Fruit fly (Drosophila melanogaster) whole organism, embryonic: ENCODE results near the gene fend.

Experiments used
- BtbVII ChIP-seq: fragments of 200-800 bp; sonication (Bioruptor generic); optimal IDR thresholded peaks from 3 replicates; lab custom pipeline; 2017; ENCODE audit warnings: missing biosample characterization, mild to moderate bottlenecking, missing genetic modification characterization
- CG10209 ChIP-seq: fragments of 200-800 bp; sonication (Bioruptor generic); optimal IDR thresholded peaks from 3 replicates; lab custom pipeline; 2017; ENCODE audit warnings: missing biosample characterization, mild to moderate bottlenecking, missing genetic modification characterization, missing genetic modification reagents
- CG11247 ChIP-seq: fragments of 200-800 bp; sonication (Bioruptor generic); IDR thresholded peaks from 2 replicates; pipeline ENCODE4 v1.3.6; 2022; ENCODE audit warnings: missing biosample characterization, missing genetic modification characterization
- CG13894 ChIP-seq: fragments of 200-800 bp; sonication (Bioruptor generic); optimal IDR thresholded peaks from 3 replicates; lab custom pipeline; 2018; ENCODE audit warnings: missing biosample characterization, mild to moderate bottlenecking, missing genetic modification characterization, moderate library complexity
- CG14860 ChIP-seq: fragments of 200-800 bp; sonication (Bioruptor generic); IDR thresholded peaks from 3 replicates; pipeline ENCODE4 v1.3.6; 2022; ENCODE audit warnings: missing biosample characterization, missing genetic modification characterization; ENCODE audit not compliant: partially characterized antibody
- CG16779 ChIP-seq: fragments of 200-800 bp; sonication (Bioruptor generic); IDR thresholded peaks from 2 replicates; pipeline ENCODE4 v1.3.6; 2022; ENCODE audit warnings: missing biosample characterization, missing genetic modification characterization
- CG17385 ChIP-seq: fragments of 200-800 bp; sonication (Bioruptor generic); optimal IDR thresholded peaks from 3 replicates; lab custom pipeline; 2018; ENCODE audit warnings: missing biosample characterization, mild to moderate bottlenecking, missing genetic modification characterization
- CG17829 ChIP-seq: fragments of 200-800 bp; optimal IDR thresholded peaks from 2 replicates; lab custom pipeline; 2019; ENCODE audit warnings: missing biosample characterization, mild to moderate bottlenecking, missing genetic modification characterization, moderate library complexity
- CG18599 ChIP-seq: fragments of 200-800 bp; sonication (Bioruptor generic); optimal IDR thresholded peaks from 3 replicates; lab custom pipeline; 2017; ENCODE audit warnings: missing biosample characterization, missing genetic modification characterization, mild to moderate bottlenecking, moderate library complexity, missing genetic modification reagents
- CG18764 ChIP-seq: fragments of 200-800 bp; sonication (Bioruptor generic); optimal IDR thresholded peaks from 3 replicates; lab custom pipeline; 2016; ENCODE audit warnings: missing biosample characterization, missing genetic modification characterization
- CG2116 ChIP-seq: fragments of 200-800 bp; sonication (Bioruptor generic); optimal IDR thresholded peaks from 3 replicates; lab custom pipeline; 2018; ENCODE audit warnings: missing biosample characterization, mild to moderate bottlenecking, missing genetic modification characterization
- CG30403 ChIP-seq: fragments of 200-800 bp; sonication (Bioruptor generic); optimal IDR thresholded peaks from 3 replicates; lab custom pipeline; 2016; ENCODE audit warnings: missing biosample characterization, missing genetic modification characterization
- CG31365 ChIP-seq: fragments of 200-800 bp; sonication (Bioruptor generic); optimal IDR thresholded peaks from 2 replicates; lab custom pipeline; 2018; ENCODE audit warnings: missing biosample characterization, mild to moderate bottlenecking, missing genetic modification characterization
- CG3847 ChIP-seq: fragments of 200-800 bp; sonication (Bioruptor generic); IDR thresholded peaks from 2 replicates; pipeline ENCODE4 v1.3.6; 2022; ENCODE audit warnings: missing biosample characterization, missing genetic modification characterization
- CG4328 ChIP-seq: fragments of 200-800 bp; sonication (Bioruptor generic); optimal IDR thresholded peaks from 3 replicates; lab custom pipeline; 2017; ENCODE audit warnings: missing biosample characterization, missing genetic modification reagents, missing genetic modification characterization
- CG4617 ChIP-seq: fragments of 200-800 bp; sonication (Bioruptor generic); optimal IDR thresholded peaks from 3 replicates; lab custom pipeline; 2016; ENCODE audit warnings: missing biosample characterization, missing genetic modification characterization, borderline replicate concordance
- CG8089 ChIP-seq: fragments of 200-800 bp; sonication (Bioruptor generic); optimal IDR thresholded peaks from 3 replicates; lab custom pipeline; 2016; ENCODE audit warnings: missing biosample characterization, missing genetic modification characterization
- CG8924 ChIP-seq: fragments of 200-800 bp; optimal IDR thresholded peaks from 3 replicates; lab custom pipeline; 2019; ENCODE audit warnings: missing biosample characterization, mild to moderate bottlenecking, missing genetic modification characterization, moderate library complexity
- CG8944 ChIP-seq: fragments of 200-800 bp; sonication (Bioruptor generic); optimal IDR thresholded peaks from 3 replicates; lab custom pipeline; 2016; ENCODE audit warnings: missing biosample characterization, missing genetic modification characterization
- CkIIα-i1 ChIP-seq: fragments of 200-800 bp; sonication (Bioruptor generic); IDR thresholded peaks from 2 replicates; pipeline ENCODE4 v1.3.6; 2022; ENCODE audit warnings: missing biosample characterization, missing genetic modification characterization
- Dll ChIP-seq: fragments of 200-800 bp; sonication (Bioruptor generic); IDR thresholded peaks from 4 replicates; pipeline ENCODE4 v1.3.6; 2022; ENCODE audit warnings: missing biosample characterization, missing genetic modification characterization; ENCODE audit not compliant: partially characterized antibody
- H15 ChIP-seq: fragments of 200-800 bp; sonication (Bioruptor generic); IDR thresholded peaks from 3 replicates; pipeline ENCODE4 v1.3.6; 2022; ENCODE audit warnings: missing biosample characterization, missing genetic modification characterization
- HLHmδ ChIP-seq: fragments of 200-800 bp; sonication (Bioruptor generic); optimal IDR thresholded peaks from 2 replicates; lab custom pipeline; 2018; ENCODE audit warnings: missing biosample characterization, mild to moderate bottlenecking, missing genetic modification characterization, moderate library complexity
- Hmx ChIP-seq: fragments of 200-800 bp; sonication (Bioruptor generic); optimal IDR thresholded peaks from 2 replicates; lab custom pipeline; 2016; ENCODE audit warnings: missing biosample characterization, missing genetic modification characterization
- Jarid2 ChIP-seq: fragments of 200-800 bp; sonication (Bioruptor generic); optimal IDR thresholded peaks from 3 replicates; lab custom pipeline; 2017; ENCODE audit warnings: mild to moderate bottlenecking, missing biosample characterization, missing genetic modification reagents, missing genetic modification characterization
- Lpt ChIP-seq: fragments of >200 bp; optimal IDR thresholded peaks from 2 replicates; lab custom pipeline; 2018; ENCODE audit warnings: missing biosample characterization, missing genetic modification characterization
- Mes4 ChIP-seq: fragments of 200-800 bp; sonication (Bioruptor generic); optimal IDR thresholded peaks from 2 replicates; lab custom pipeline; 2016; ENCODE audit warnings: missing biosample characterization, missing genetic modification characterization
- Rx ChIP-seq: fragments of 200-800 bp; sonication (Bioruptor generic); IDR thresholded peaks from 2 replicates; pipeline ENCODE4 v1.3.6; 2022; ENCODE audit warnings: missing biosample characterization, missing genetic modification characterization
- Scr ChIP-seq: fragments of 200-800 bp; sonication (Bioruptor generic); IDR thresholded peaks from 2 replicates; pipeline ENCODE4 v1.3.6; 2022; ENCODE audit warnings: missing biosample characterization, missing genetic modification characterization; ENCODE audit not compliant: partially characterized antibody
- Stat92E ChIP-seq, 3 experiments: fragments of >200 bp in 2 of 3; fragments of 200-800 bp in 1 of 3; sonication (Bioruptor generic) in 1 of 3; optimal IDR thresholded peaks; 2 replicates each; lab custom pipeline; 2017 to 2019; ENCODE audit warnings: missing biosample characterization in 3 of 3, missing genetic modification characterization in 3 of 3, mild to moderate bottlenecking in 1 of 3, moderate library complexity in 1 of 3
- Usf ChIP-seq: fragments of 200-800 bp; sonication (Bioruptor generic); optimal IDR thresholded peaks from 2 replicates; lab custom pipeline; 2017; ENCODE audit warnings: missing genotype, missing biosample characterization, missing genetic modification characterization
- Xbp1 ChIP-seq: fragments of 200-800 bp; sonication (Bioruptor generic); optimal IDR thresholded peaks from 3 replicates; lab custom pipeline; 2016; ENCODE audit warnings: missing biosample characterization, mild to moderate bottlenecking, missing genetic modification characterization
- ase ChIP-seq: fragments of 200-800 bp; sonication (Bioruptor generic); IDR thresholded peaks from 3 replicates; pipeline ENCODE4 v1.3.6; 2022; ENCODE audit warnings: missing biosample characterization, missing genetic modification characterization
- bab2 ChIP-seq: fragments of 200-800 bp; sonication (Bioruptor generic); optimal IDR thresholded peaks from 2 replicates; lab custom pipeline; 2016; ENCODE audit warnings: missing biosample characterization, missing genetic modification characterization
- corto ChIP-seq: fragments of 200-800 bp; sonication (Bioruptor generic); optimal IDR thresholded peaks from 2 replicates; lab custom pipeline; 2016; ENCODE audit warnings: missing biosample characterization, mild to moderate bottlenecking, missing genetic modification characterization, moderate library complexity
- crol ChIP-seq: fragments of 200-800 bp; sonication (Bioruptor generic); IDR thresholded peaks from 2 replicates; pipeline ENCODE4 v1.3.6; 2022; ENCODE audit warnings: missing biosample characterization, missing genetic modification characterization
- cwo ChIP-seq: fragments of 200-800 bp; sonication (Bioruptor generic); optimal IDR thresholded peaks from 3 replicates; lab custom pipeline; 2017; ENCODE audit warnings: missing biosample characterization, missing genetic modification characterization, mild to moderate bottlenecking, moderate library complexity, missing genetic modification reagents
- da ChIP-seq: fragments of 200-800 bp; sonication (Bioruptor generic); optimal IDR thresholded peaks from 2 replicates; lab custom pipeline; 2016; ENCODE audit warnings: missing biosample characterization, missing genetic modification characterization
- ems ChIP-seq: fragments of 200-800 bp; sonication (Bioruptor generic); optimal IDR thresholded peaks from 3 replicates; lab custom pipeline; 2016; ENCODE audit warnings: missing biosample characterization, missing genetic modification characterization
- kah ChIP-seq: fragments of 200-800 bp; sonication (Bioruptor generic); optimal IDR thresholded peaks from 2 replicates; lab custom pipeline; 2018; ENCODE audit warnings: missing biosample characterization, mild to moderate bottlenecking, missing genetic modification characterization
- lab ChIP-seq: fragments of 200-800 bp; sonication (Bioruptor generic); optimal IDR thresholded peaks from 3 replicates; lab custom pipeline; 2017; ENCODE audit warnings: missing biosample characterization, missing genetic modification characterization, mild to moderate bottlenecking, moderate library complexity, missing genetic modification reagents
- odd ChIP-seq: fragments of 200-800 bp; sonication (Bioruptor generic); optimal IDR thresholded peaks from 2 replicates; lab custom pipeline; 2017; ENCODE audit warnings: missing biosample characterization, mild to moderate bottlenecking, missing genetic modification characterization
- org-1 ChIP-seq: fragments of 200-800 bp; sonication (Bioruptor generic); optimal IDR thresholded peaks from 2 replicates; lab custom pipeline; 2017; ENCODE audit warnings: missing biosample characterization, missing genetic modification characterization
- pita ChIP-seq: fragments of 200-800 bp; sonication (Bioruptor generic); optimal IDR thresholded peaks from 2 replicates; lab custom pipeline; 2017; ENCODE audit warnings: missing biosample characterization, mild to moderate bottlenecking, missing genetic modification characterization
- pros ChIP-seq: fragments of 200-800 bp; sonication (Bioruptor generic); optimal IDR thresholded peaks from 3 replicates; lab custom pipeline; 2019; ENCODE audit warnings: missing biosample characterization, mild to moderate bottlenecking, missing genetic modification characterization, moderate library complexity
- repo ChIP-seq: fragments of 200-800 bp; sonication (Bioruptor generic); optimal IDR thresholded peaks from 2 replicates; lab custom pipeline; 2016; ENCODE audit warnings: missing biosample characterization, missing genetic modification characterization
- run ChIP-seq: fragments of 200-800 bp; sonication (Bioruptor generic); optimal IDR thresholded peaks from 3 replicates; lab custom pipeline; 2018; ENCODE audit warnings: missing biosample characterization, mild to moderate bottlenecking, missing genetic modification characterization
- shn ChIP-seq: fragments of 200-800 bp; sonication (Bioruptor generic); optimal IDR thresholded peaks from 3 replicates; lab custom pipeline; 2016; ENCODE audit warnings: missing biosample characterization, missing genetic modification characterization
- sisA ChIP-seq: fragments of 200-800 bp; sonication (Bioruptor generic); IDR thresholded peaks from 2 replicates; pipeline ENCODE4 v1.3.6; 2022; ENCODE audit warnings: missing biosample characterization, missing genetic modification characterization
- sr ChIP-seq: fragments of 200-800 bp; sonication (Bioruptor generic); IDR thresholded peaks from 3 replicates; pipeline ENCODE4 v1.3.6; 2022; ENCODE audit warnings: missing biosample characterization, missing genetic modification characterization

Gene fend

DNA sequence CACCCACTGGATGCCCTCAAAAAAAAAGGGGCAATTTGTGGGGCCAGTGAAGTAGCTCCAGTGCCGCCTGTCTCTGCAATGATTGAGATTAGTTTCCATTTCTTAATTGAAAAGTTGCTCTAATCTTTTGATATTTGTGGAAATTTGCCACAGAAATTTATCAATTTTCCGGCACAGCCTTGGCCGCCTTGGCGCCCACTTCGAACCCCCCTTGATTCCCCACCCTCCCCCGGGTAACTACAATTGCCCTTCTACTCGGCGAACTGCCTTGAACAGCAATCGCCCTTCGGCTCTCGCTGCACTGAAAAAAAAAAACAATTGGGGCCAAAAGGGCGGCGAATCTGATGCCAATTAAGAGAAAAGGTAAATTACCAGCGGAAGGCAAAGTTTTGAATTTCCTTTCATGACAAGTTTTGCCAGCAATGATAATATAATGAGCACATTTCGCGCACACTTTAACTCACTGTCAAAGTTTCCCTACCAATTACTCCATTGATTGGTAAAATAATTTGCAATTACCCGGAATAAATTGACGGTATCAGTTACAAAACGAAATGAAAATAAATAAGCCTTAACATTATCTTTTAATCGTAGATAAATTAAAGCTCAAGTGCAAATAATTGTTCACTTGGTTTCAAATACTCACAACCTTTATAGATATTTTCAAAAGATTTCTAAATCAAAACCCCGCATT is 15.1 kb downstream of the fend start (continued):
- TF ChIP-seq CG3847 (GFP tag; lab: Robert Waterston, UW), result no peak
- no peak for TF ChIP-seq CG16779 (GFP tag; lab: Robert Waterston, UW)
- TF ChIP-seq BtbVII (GFP tag; lab: Kevin White, UChicago), result peak; percentile 36
- no peak for TF ChIP-seq Rx (GFP tag; lab: Robert Waterston, UW)
- TF ChIP-seq H15 (GFP tag; lab: Robert Waterston, UW), result no peak
- TF ChIP-seq CG17829 (tag; lab: Kevin White, UChicago), result no peak
- peak; percentile 34 for TF ChIP-seq CG10209 (GFP tag; lab: Kevin White, UChicago)
- TF ChIP-seq CG8924 (tag; lab: Kevin White, UChicago), result peak; percentile 12
- no peak for TF ChIP-seq CG31365 (tag; lab: Kevin White, UChicago)
- TF ChIP-seq CG8944, result no peak
- no peak for TF ChIP-seq CG4617 (GFP tag; lab: Kevin White, UChicago)
- TF ChIP-seq bab2, result no peak
- no peak for TF ChIP-seq corto (GFP tag; lab: Kevin White, UChicago)
- TF ChIP-seq ase (GFP tag; lab: Robert Waterston, UW), result no peak
- no peak for TF ChIP-seq pros (GFP tag; lab: Kevin White, UChicago)
- no peak for TF ChIP-seq CkIIα-i1 (GFP tag; lab: Robert Waterston, UW)
- no peak for TF ChIP-seq CG14860 (GFP tag; lab: Robert Waterston, UW)
- TF ChIP-seq CG30403, result peak; percentile 38
- no peak for TF ChIP-seq ems
- no peak for TF ChIP-seq run (tag; lab: Kevin White, UChicago)
- TF ChIP-seq Usf, result no peak
- TF ChIP-seq odd (GFP tag; lab: Kevin White, UChicago), result no peak
- TF ChIP-seq CG2116, result no peak
- peak; percentile 26 for TF ChIP-seq org-1 (GFP tag; lab: Kevin White, UChicago)
- no peak for TF ChIP-seq da
- no peak for TF ChIP-seq Jarid2
- no peak for TF ChIP-seq Mes4
- TF ChIP-seq CG17385 (GFP tag; lab: Kevin White, UChicago), result peak; percentile 39
- TF ChIP-seq shn (GFP tag; lab: Kevin White, UChicago), result no peak
- TF ChIP-seq pita (GFP tag; lab: Kevin White, UChicago), result no peak
- no peak for TF ChIP-seq repo (GFP tag; lab: Kevin White, UChicago)
- no peak for TF ChIP-seq CG18764 (GFP tag; lab: Kevin White, UChicago)
- TF ChIP-seq kah (GFP tag; lab: Kevin White, UChicago), result no peak
- TF ChIP-seq crol (GFP tag; lab: Robert Waterston, UW), result peak; percentile 73
- no peak for TF ChIP-seq CG8089 (GFP tag; lab: Kevin White, UChicago)
- TF ChIP-seq cwo (GFP tag; lab: Kevin White, UChicago), result peak; percentile 0
- peak; percentile 32; the same call in 1 of the 2 replicates for TF ChIP-seq sisA (GFP tag; lab: Robert Waterston, UW)
- TF ChIP-seq sr (GFP tag; lab: Robert Waterston, UW), result peak; percentile 58; the same call in 2 of the 3 replicates
- no peak for TF ChIP-seq Dll (GFP tag; lab: Robert Waterston, UW)
- peak; percentile 43 for TF ChIP-seq lab (GFP tag; lab: Kevin White, UChicago)
- TF ChIP-seq CG13894, result no peak
- TF ChIP-seq Lpt (GFP tag; lab: Kevin White, UChicago), result no peak
- no peak for TF ChIP-seq HLHmδ (GFP tag; lab: Kevin White, UChicago)
- no peak for TF ChIP-seq CG11247 (GFP tag; lab: Robert Waterston, UW)
- no peak for TF ChIP-seq Hmx
- no peak for TF ChIP-seq Stat92E (GFP tag; optimal IDR thresholded peaks at IDR 0.05; lab: Kevin White, UChicago)
- TF ChIP-seq Scr (GFP tag; lab: Robert Waterston, UW), result no peak
- no peak for TF ChIP-seq CG18599
- peak; percentile 7 for TF ChIP-seq CG4328
- no peak for TF ChIP-seq Xbp1 (GFP tag; lab: Kevin White, UChicago)
